Fruit fly (Drosophila melanogaster): ENCODE results near the gene snRNP-U1-70K.

dm6 chr2L:6920661-6921359 lies 50.7 kb downstream of the snRNP-U1-70K start, which contains the start of gene Hrb27C:
- TF ChIP-seq pan (optimal IDR thresholded peaks at IDR 0.05) (no peak), usp (GFP tag; optimal IDR thresholded peaks at IDR 0.05) (no peak), Dll (optimal IDR thresholded peaks at IDR 0.05) (no peak), psq (optimal IDR thresholded peaks at IDR 0.05) (no peak), CG8478 (optimal IDR thresholded peaks at IDR 0.05) (peak; percentile 33), EcR (GFP tag; optimal IDR thresholded peaks at IDR 0.05) (no peak)
